Fruit fly (Drosophila melanogaster): ENCODE data around the gene CG32486.
A peak's percentile ranks its signal among the peaks of the same experiment; 100 is the strongest.

Gene CG32486

dm6 chr3L:3050185-3050584 lies 20.5 kb downstream of the CG32486 start, which contains the start of gene CG32485 (continued):
- TF ChIP-seq ab (GFP tag; optimal IDR thresholded peaks at IDR 0.05) (no peak), yki (optimal IDR thresholded peaks at IDR 0.05) (no peak), CG11560 (tag; IDR thresholded peaks at IDR 0.05) (no peak), CG17912 (GFP tag; optimal IDR thresholded peaks at IDR 0.05) (no peak), CG34224 (GFP tag; IDR thresholded peaks at IDR 0.05; ENCODE audit: partially characterized antibody) (no peak), ham (GFP tag; IDR thresholded peaks at IDR 0.05) (no peak), CG18764 (GFP tag; optimal IDR thresholded peaks at IDR 0.05) (no peak), tgo (GFP tag; IDR thresholded peaks at IDR 0.05) (no peak), stwl (tag; optimal IDR thresholded peaks at IDR 0.05) (peak; percentile 55), CTCF (GFP tag; optimal IDR thresholded peaks at IDR 0.05) (no peak), CG13287 (GFP tag; IDR thresholded peaks at IDR 0.05; ENCODE audit: partially characterized antibody) (no peak), CG18262 (tag; optimal IDR thresholded peaks at IDR 0.05) (no peak), Nf-YC (tag; optimal IDR thresholded peaks at IDR 0.05) (peak; percentile 63), MBD-R2 (GFP tag; IDR thresholded peaks at IDR 0.05) (peak; percentile 64), org-1 (GFP tag; optimal IDR thresholded peaks at IDR 0.05) (no peak), CG8359 (GFP tag; optimal IDR thresholded peaks at IDR 0.05; ENCODE audit: borderline replicate concordance) (no peak), lbe (GFP tag; optimal IDR thresholded peaks at IDR 0.05) (peak; percentile 0), chif (GFP tag; optimal IDR thresholded peaks at IDR 0.05) (no peak), Dll (GFP tag; IDR thresholded peaks at IDR 0.05; ENCODE audit: partially characterized antibody) (no peak), so (GFP tag; IDR thresholded peaks at IDR 0.05) (no peak), maf-S (GFP tag; optimal IDR thresholded peaks at IDR 0.05) (no peak), CG17186 (GFP tag; optimal IDR thresholded peaks at IDR 0.05) (no peak), CG3995 (GFP tag; optimal IDR thresholded peaks at IDR 0.05) (peak; percentile 54), pzg (GFP tag; optimal IDR thresholded peaks at IDR 0.05) (peak; percentile 56), CG11695 (GFP tag; IDR thresholded peaks at IDR 0.05) (no peak), Bgb (GFP tag; IDR thresholded peaks at IDR 0.05; ENCODE audit: partially characterized antibody) (no peak), Myb (GFP tag; optimal IDR thresholded peaks at IDR 0.05) (peak; percentile 90), ewg (GFP tag; optimal IDR thresholded peaks at IDR 0.05) (no peak), p53 (GFP tag; optimal IDR thresholded peaks at IDR 0.05) (no peak), nerfin-1 (tag; optimal IDR thresholded peaks at IDR 0.05) (no peak), D (optimal IDR thresholded peaks at IDR 0.05) (no peak), D (GFP tag; optimal IDR thresholded peaks at IDR 0.05) (no peak), CG6813 (GFP tag; optimal IDR thresholded peaks at IDR 0.05) (no peak), CG12299 (tag; optimal IDR thresholded peaks at IDR 0.05) (no peak), CG4617 (GFP tag; optimal IDR thresholded peaks at IDR 0.05; ENCODE audit: borderline replicate concordance) (no peak), nom (GFP tag; optimal IDR thresholded peaks at IDR 0.05) (peak; percentile 9), CG7745 (tag; optimal IDR thresholded peaks at IDR 0.05) (no peak), CG1603 (tag; optimal IDR thresholded peaks at IDR 0.05) (peak; percentile 2), Deaf1 (tag; optimal IDR thresholded peaks at IDR 0.05) (no peak), HLH4C (GFP tag; IDR thresholded peaks at IDR 0.05; ENCODE audit: partially characterized antibody) (no peak), CG31365 (tag; optimal IDR thresholded peaks at IDR 0.05) (no peak), sd (tag; optimal IDR thresholded peaks at IDR 0.05) (peak; percentile 9), oc (tag; optimal IDR thresholded peaks at IDR 0.05) (no peak), CoRest (tag; optimal IDR thresholded peaks at IDR 0.05) (peak; percentile 47), CG14014 (GFP tag; IDR thresholded peaks at IDR 0.05) (no peak), z (GFP tag; IDR thresholded peaks at IDR 0.05) (no peak), Fer3 (tag; optimal IDR thresholded peaks at IDR 0.05) (no peak), CG30431 (GFP tag; optimal IDR thresholded peaks at IDR 0.05) (no peak), hb (GFP tag; IDR thresholded peaks at IDR 0.05; ENCODE audit: partially characterized antibody) (no peak), dmrt11E (tag; optimal IDR thresholded peaks at IDR 0.05) (no peak), dati (GFP tag; IDR thresholded peaks at IDR 0.05) (no peak), Kr (GFP tag; optimal IDR thresholded peaks at IDR 0.05) (no peak)

All from whole organism, embryonic.